Worm (Caenorhabditis elegans): ENCODE data around the gene ZK354.2.

DNA sequence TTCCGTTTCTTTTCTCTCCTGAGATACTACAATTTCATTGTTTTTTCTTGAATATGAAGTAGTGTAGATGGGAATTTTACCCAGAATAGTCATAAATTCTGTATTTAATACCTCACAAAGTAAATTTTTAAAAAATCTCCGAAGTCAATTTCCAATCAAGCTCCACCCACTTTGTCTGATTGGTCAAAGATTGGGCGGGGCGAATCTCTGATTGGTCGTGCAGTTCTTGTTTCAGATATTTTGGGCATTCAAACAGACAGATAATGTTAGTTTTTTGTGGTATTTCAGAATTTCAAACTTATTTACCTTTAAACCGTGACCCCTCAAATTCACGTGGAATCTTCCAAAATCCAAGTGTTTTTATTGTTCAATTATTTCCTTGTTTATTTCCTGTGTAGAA lies 47.3 kb downstream of the ZK354.2 start, which contains the start of gene F41H10.5:
- TF ChIP-seq flt-1 (GFP tag; IDR thresholded peaks at IDR 0.05) = no peak
- TF ChIP-seq ama-1 (optimal IDR thresholded peaks at IDR 0.05) = no peak
- no peak for TF ChIP-seq sea-1 (GFP tag; conservative IDR thresholded peaks at IDR 0.05)
- TF ChIP-seq ets-7 (tag; optimal IDR thresholded peaks at IDR 0.05) = no peak
- no peak for TF ChIP-seq F13C5.2 (tag; optimal IDR thresholded peaks at IDR 0.05)
- no peak for TF ChIP-seq aly-1 (tag; optimal IDR thresholded peaks at IDR 0.05)
- TF ChIP-seq tbx-11 (GFP tag; IDR thresholded peaks at IDR 0.05) = no peak
- no peak for TF ChIP-seq ceh-13 (GFP tag; optimal IDR thresholded peaks at IDR 0.05)
- TF ChIP-seq hmbx-1 (tag; optimal IDR thresholded peaks at IDR 0.05) = no peak
- no peak for TF ChIP-seq ceh-36 (tag; optimal IDR thresholded peaks at IDR 0.05)
- TF ChIP-seq tra-4 (tag; optimal IDR thresholded peaks at IDR 0.05) = no peak
- no peak for TF ChIP-seq tbx-37 (GFP tag; conservative IDR thresholded peaks at IDR 0.05)
